Worm (Caenorhabditis elegans) whole organism, L4 larva: Measurements from ENCODE around the gene oat-1.
A peak's percentile ranks its signal among the peaks of the same experiment; 100 is the strongest.

Source experiments
- F26F4.8 ChIP-seq: fragments of 200-800 bp; sonication (Bioruptor generic); conservative IDR thresholded peaks from 2 replicates; pipeline ENCODE4 v1.3.6; 2022; ENCODE audit warnings: missing genetic modification characterization, missing compliant biosample characterization
- F37D6.2 ChIP-seq: sonication (generic microtip); optimal IDR thresholded peaks from 2 replicates; lab custom pipeline; 2016; ENCODE audit warnings: mild to moderate bottlenecking, missing genetic modification characterization, missing compliant biosample characterization
- F49E8.2 ChIP-seq: sonication (generic microtip); optimal IDR thresholded peaks from 2 replicates; lab custom pipeline; 2016; ENCODE audit warnings: missing compliant biosample characterization, mild to moderate bottlenecking, missing genetic modification characterization, borderline replicate concordance
- T20F7.1 ChIP-seq: fragments of 200-800 bp; sonication (Bioruptor generic); optimal IDR thresholded peaks from 2 replicates; lab custom pipeline; 2018; ENCODE audit warnings: mild to moderate bottlenecking, missing genetic modification characterization, missing compliant biosample characterization
- Y105C5A.15 ChIP-seq: fragments of 200-800 bp; sonication (Bioruptor generic); IDR thresholded peaks from 2 replicates; pipeline ENCODE4 v1.3.6; 2022; ENCODE audit warnings: missing genetic modification characterization, missing compliant biosample characterization
- Y75B8A.6 ChIP-seq: fragments of 200-800 bp; sonication (Bioruptor generic); IDR thresholded peaks from 2 replicates; pipeline ENCODE4 v1.3.6; 2022; ENCODE audit warnings: missing genetic modification reagents, missing genetic modification characterization, missing compliant biosample characterization
- aha-1 ChIP-seq: fragments of 150-350 bp; peaks from one replicate; lab custom pipeline; 2014; ENCODE audit warnings: missing biosample characterization, missing genetic modification characterization
- ceh-28 ChIP-seq: fragments of 150-350 bp; optimal IDR thresholded peaks from 2 replicates; lab custom pipeline; 2014; ENCODE audit warnings: missing biosample characterization, missing genetic modification reagents, missing genetic modification characterization
- ceh-32 ChIP-seq: sonication (generic microtip); optimal IDR thresholded peaks from 2 replicates; lab custom pipeline; 2016; ENCODE audit warnings: mild to moderate bottlenecking, missing genetic modification characterization, missing compliant biosample characterization; ENCODE audit not compliant: poor library complexity
- ceh-62 ChIP-seq: sonication (generic microtip); optimal IDR thresholded peaks from 2 replicates; lab custom pipeline; 2017; ENCODE audit warnings: missing biosample characterization, missing genetic modification characterization
- cey-2 ChIP-seq: sonication (generic microtip); optimal IDR thresholded peaks from 3 replicates; lab custom pipeline; 2017; ENCODE audit warnings: missing genetic modification characterization, mild to moderate bottlenecking, missing compliant biosample characterization, antibody characterized with exemption, borderline replicate concordance; ENCODE audit not compliant: insufficient read depth
- daf-12 ChIP-seq: fragments of 150-350 bp; optimal IDR thresholded peaks from 2 replicates; lab custom pipeline; 2014; ENCODE audit warnings: missing biosample characterization, missing genetic modification reagents, missing genetic modification characterization
- daf-16 ChIP-seq, 3 experiments: sonication (generic microtip); optimal IDR thresholded peaks; 2 replicates each; lab custom pipeline; 2016 to 2017; ENCODE audit warnings: missing genetic modification characterization in 3 of 3, missing genetic modification reagents in 3 of 3, mild to moderate bottlenecking in 2 of 3, missing compliant biosample characterization in 2 of 3, missing biosample characterization in 1 of 3, moderate library complexity in 1 of 3
- daf-19 ChIP-seq: fragments of 200-800 bp; sonication (Bioruptor generic); conservative IDR thresholded peaks from 2 replicates; pipeline ENCODE4 v1.3.6; 2022; ENCODE audit warnings: missing genetic modification characterization, missing compliant biosample characterization
- dmd-6 ChIP-seq: fragments of 200-800 bp; sonication (Bioruptor generic); IDR thresholded peaks from 2 replicates; pipeline ENCODE4 v1.3.6; 2022; ENCODE audit warnings: missing genetic modification reagents, missing genetic modification characterization, missing compliant biosample characterization
- dpl-1 ChIP-seq: fragments of 150-350 bp; optimal IDR thresholded peaks from 2 replicates; lab custom pipeline; 2014; ENCODE audit warnings: missing biosample characterization, missing genetic modification reagents, missing genetic modification characterization
- duxl-1 ChIP-seq: sonication (generic microtip); optimal IDR thresholded peaks from 2 replicates; lab custom pipeline; 2016; ENCODE audit warnings: mild to moderate bottlenecking, missing genetic modification characterization, moderate library complexity, missing compliant biosample characterization; ENCODE audit not compliant: poor library complexity
- dve-1 ChIP-seq: sonication (generic microtip); optimal IDR thresholded peaks from 2 replicates; lab custom pipeline; 2017; ENCODE audit warnings: antibody characterized with exemption, mild to moderate bottlenecking, missing genetic modification characterization, missing compliant biosample characterization; ENCODE audit not compliant: insufficient read depth
- hmg-1.1 ChIP-seq: fragments of 200-800 bp; sonication (Bioruptor generic); IDR thresholded peaks from 2 replicates; pipeline ENCODE4 v1.3.6; 2022; ENCODE audit warnings: missing genetic modification reagents, missing genetic modification characterization, missing compliant biosample characterization
- lin-1 ChIP-seq: fragments of 200-800 bp; sonication (Bioruptor generic); IDR thresholded peaks from 2 replicates; pipeline ENCODE4 v1.3.6; 2022; ENCODE audit warnings: missing genetic modification reagents, missing genetic modification characterization, missing compliant biosample characterization
- lin-15B ChIP-seq: fragments of 150-350 bp; sonication (generic microtip); optimal IDR thresholded peaks from 3 replicates; lab custom pipeline; 2014; ENCODE audit warnings: missing biosample characterization, missing genetic modification characterization
- lin-39 ChIP-seq: fragments of 150-350 bp; optimal IDR thresholded peaks from 2 replicates; lab custom pipeline; 2014; ENCODE audit warnings: missing biosample characterization, missing genetic modification reagents, missing genetic modification characterization
- madf-5 ChIP-seq, 2 experiments: fragments of 200-800 bp; sonication (Bioruptor generic); IDR thresholded peaks; 2 replicates each; pipeline ENCODE4 v1.3.6; 2022; ENCODE audit warnings: missing compliant biosample characterization in 2 of 2, missing genetic modification characterization in 2 of 2
- mep-1 ChIP-seq: fragments of 150-350 bp; sonication (generic microtip); optimal IDR thresholded peaks from 3 replicates; lab custom pipeline; 2014; ENCODE audit warnings: missing biosample characterization, missing genetic modification characterization
- mxl-2 ChIP-seq: fragments of 200-800 bp; sonication (Bioruptor generic); conservative IDR thresholded peaks from 2 replicates; pipeline ENCODE4 v1.3.6; 2022; ENCODE audit warnings: missing genetic modification reagents, missing genetic modification characterization, missing compliant biosample characterization
- nhr-102 ChIP-seq: sonication (generic microtip); optimal IDR thresholded peaks from 2 replicates; lab custom pipeline; 2016; ENCODE audit warnings: mild to moderate bottlenecking, missing genetic modification characterization, moderate library complexity, missing compliant biosample characterization
- nhr-111 ChIP-seq: fragments of 200-800 bp; sonication (Bioruptor generic); optimal IDR thresholded peaks from 2 replicates; lab custom pipeline; 2018; ENCODE audit warnings: mild to moderate bottlenecking, missing genetic modification characterization, missing compliant biosample characterization
- nhr-48 ChIP-seq: sonication (generic microtip); optimal IDR thresholded peaks from 2 replicates; lab custom pipeline; 2016; ENCODE audit warnings: mild to moderate bottlenecking, missing genetic modification characterization, missing compliant biosample characterization
- nhr-77 ChIP-seq: fragments of 150-350 bp; optimal IDR thresholded peaks from 2 replicates; lab custom pipeline; 2014; ENCODE audit warnings: missing biosample characterization, missing genetic modification characterization
- pha-4 ChIP-seq, 2 experiments: fragments of 150-350 bp in 1 of 2; fragments of 200-800 bp in 1 of 2; sonication (Bioruptor generic) in 1 of 2; IDR thresholded peaks in 1 of 2; optimal IDR thresholded peaks in 1 of 2; 2 replicates each; pipeline versions ENCODE4 v1.3.6 to Lab custom; 2014 to 2022; ENCODE audit warnings: missing genetic modification characterization in 2 of 2, missing genetic modification reagents in 2 of 2, missing biosample characterization in 1 of 2, missing compliant biosample characterization in 1 of 2
- pqm-1 ChIP-seq: sonication (generic microtip); optimal IDR thresholded peaks from 2 replicates; lab custom pipeline; 2017; ENCODE audit warnings: missing biosample characterization, missing genetic modification characterization
- saeg-2 ChIP-seq: fragments of 200-800 bp; sonication (Bioruptor generic); IDR thresholded peaks from 2 replicates; pipeline ENCODE4 v1.3.6; 2022; ENCODE audit warnings: missing genetic modification reagents, missing genetic modification characterization, missing compliant biosample characterization
- sdz-12 ChIP-seq: fragments of 200-800 bp; sonication (Bioruptor generic); optimal IDR thresholded peaks from 2 replicates; lab custom pipeline; 2018; ENCODE audit warnings: mild to moderate bottlenecking, missing genetic modification characterization, missing compliant biosample characterization
- set-16 ChIP-seq: fragments of 200-800 bp; sonication (Bioruptor generic); IDR thresholded peaks from 2 replicates; pipeline ENCODE4 v1.3.6; 2022; ENCODE audit warnings: missing genetic modification reagents, missing genetic modification characterization, missing compliant biosample characterization
- snpc-1.2 ChIP-seq: fragments of 200-800 bp; sonication (Bioruptor generic); IDR thresholded peaks from 2 replicates; pipeline ENCODE4 v1.3.6; 2022; ENCODE audit warnings: missing genetic modification reagents, missing genetic modification characterization, missing compliant biosample characterization
- snpc-4 ChIP-seq: fragments of 150-350 bp; optimal IDR thresholded peaks from 2 replicates; lab custom pipeline; 2014; ENCODE audit warnings: missing biosample characterization, missing genetic modification characterization
- spr-1 ChIP-seq: sonication (generic microtip); optimal IDR thresholded peaks from 2 replicates; lab custom pipeline; 2016; ENCODE audit warnings: mild to moderate bottlenecking, missing genetic modification characterization, missing compliant biosample characterization
- spr-3 ChIP-seq: fragments of 200-800 bp; sonication (Bioruptor generic); optimal IDR thresholded peaks from 2 replicates; lab custom pipeline; 2018; ENCODE audit warnings: mild to moderate bottlenecking, missing genetic modification characterization, missing compliant biosample characterization
- tag-97 ChIP-seq: fragments of 200-800 bp; sonication (Bioruptor generic); IDR thresholded peaks from 2 replicates; pipeline ENCODE4 v1.3.6; 2022; ENCODE audit warnings: missing genetic modification characterization, missing compliant biosample characterization
- vab-7 ChIP-seq: fragments of 200-800 bp; sonication (Bioruptor generic); IDR thresholded peaks from 2 replicates; pipeline ENCODE4 v1.3.6; 2022; ENCODE audit warnings: missing genetic modification reagents, missing genetic modification characterization, missing compliant biosample characterization
- zfp-3 ChIP-seq: fragments of 200-800 bp; sonication (Bioruptor generic); conservative IDR thresholded peaks from 2 replicates; pipeline ENCODE4 v1.3.6; 2022; ENCODE audit warnings: missing genetic modification reagents, missing genetic modification characterization, missing compliant biosample characterization
- zip-11 ChIP-seq: fragments of 200-800 bp; sonication (Bioruptor generic); IDR thresholded peaks from 2 replicates; pipeline ENCODE4 v1.3.6; 2022; ENCODE audit warnings: missing genetic modification characterization, missing compliant biosample characterization
- ztf-7 ChIP-seq: fragments of 150-350 bp; optimal IDR thresholded peaks from 2 replicates; lab custom pipeline; 2014; ENCODE audit warnings: missing biosample characterization, missing genetic modification characterization

oat-1 gene

DNA sequence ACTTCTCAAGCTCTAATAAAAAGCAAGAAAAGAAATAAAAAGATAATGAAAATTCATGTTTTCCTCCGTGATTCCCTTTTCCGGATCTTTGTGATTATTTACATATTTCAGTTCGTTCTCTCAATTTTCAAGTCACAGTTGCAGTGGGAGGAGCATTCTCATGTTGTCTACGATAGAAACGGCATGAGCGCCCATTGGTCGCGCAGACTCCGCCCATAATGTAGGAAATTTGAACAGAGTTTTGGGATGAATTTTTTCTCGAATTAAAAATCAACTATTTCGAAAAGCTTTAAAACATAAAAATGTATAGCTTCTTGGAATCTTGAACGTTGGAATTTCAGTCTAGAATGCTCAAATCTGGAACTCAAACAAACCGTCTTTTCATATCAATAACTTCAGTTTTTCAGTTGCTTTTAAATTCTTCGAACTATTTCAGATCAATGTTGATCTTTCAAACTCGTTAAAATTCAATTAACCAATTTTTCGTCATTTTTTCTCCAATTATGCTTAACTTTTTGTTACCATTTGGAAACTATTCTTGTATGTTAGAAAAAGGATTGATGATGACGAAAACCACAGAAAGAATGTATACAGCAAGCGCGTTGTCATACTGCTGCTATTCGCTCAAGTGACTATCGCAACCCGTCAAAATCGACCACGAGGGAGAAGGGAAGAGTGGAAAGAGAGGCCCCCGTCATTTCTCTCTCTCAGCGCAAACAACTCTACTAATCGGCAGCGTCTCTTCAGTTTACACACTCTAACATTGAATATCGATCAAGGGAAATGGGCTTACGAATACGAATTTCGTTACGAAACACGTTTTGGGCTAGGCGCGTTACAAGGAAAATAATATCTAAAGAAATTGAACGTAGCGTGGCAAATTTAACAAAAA lies 40.6 kb downstream of the oat-1 start (continued):
- peak in 1 of 2 experiments; percentile 53 for TF ChIP-seq daf-16 (GFP tag; optimal IDR thresholded peaks at IDR 0.05; lab: Kevin White, UChicago)
- TF ChIP-seq daf-16 (tag; optimal IDR thresholded peaks at IDR 0.05; lab: Kevin White, UChicago): peak; percentile 73
- TF ChIP-seq nhr-48 (tag; lab: Kevin White, UChicago): no peak
- TF ChIP-seq zip-11: 0 out of 2 replicates have a peak, but pooled peaks have one; percentile 15
- no peak for TF ChIP-seq daf-12 (tag; lab: Kevin White, UChicago)
- no peak for TF ChIP-seq tag-97 (GFP tag; lab: Robert Waterston, UW)
- TF ChIP-seq lin-1: peak; percentile 70
- peak; percentile 33 for TF ChIP-seq ceh-62 (tag; lab: Kevin White, UChicago)
- TF ChIP-seq nhr-111: peak; percentile 27
- peak; percentile 68 for TF ChIP-seq dmd-6 (GFP tag; lab: Robert Waterston, UW)
- peak; percentile 49 for TF ChIP-seq duxl-1 (tag; lab: Kevin White, UChicago)
- peak; percentile 81 for TF ChIP-seq ceh-28 (tag; lab: Kevin White, UChicago)
- 0 out of 2 replicates have a peak, but pooled peaks have one; percentile 17 for TF ChIP-seq Y75B8A.6 (GFP tag; lab: Robert Waterston, UW)
- peak; percentile 24; the same call in 1 of the 2 replicates for TF ChIP-seq snpc-1.2 (GFP tag; lab: Robert Waterston, UW)
- peak; percentile 58 for TF ChIP-seq mep-1 (tag; lab: Kevin White, UChicago)

- TF ChIP-seq spr-1 (peak; percentile 94), lin-1 (peak; percentile 74), zfp-3 (GFP tag; lab: Robert Waterston, UW) (peak; percentile 70; the same call in 1 of the 2 replicates), nhr-102 (tag; lab: Kevin White, UChicago) (peak; percentile 91), daf-16 (GFP tag; optimal IDR thresholded peaks at IDR 0.05; lab: Kevin White, UChicago) (peak; percentile 43 to 84), daf-16 (tag; optimal IDR thresholded peaks at IDR 0.05; lab: Kevin White, UChicago) (peak; percentile 89), pha-4 (GFP tag; IDR thresholded peaks at IDR 0.05; lab: Robert Waterston, UW) (peak; percentile 78), pha-4 (tag; optimal IDR thresholded peaks at IDR 0.05; lab: Kevin White, UChicago) (no peak), F26F4.8 (GFP tag; lab: Robert Waterston, UW) (no peak), F37D6.2 (tag; lab: Kevin White, UChicago) (peak; percentile 60), F49E8.2 (tag; lab: Kevin White, UChicago) (peak; percentile 96), ceh-32 (tag; lab: Kevin White, UChicago) (peak; percentile 44), set-16 (GFP tag; lab: Robert Waterston, UW) (no peak), vab-7 (GFP tag; lab: Robert Waterston, UW) (peak; percentile 52; the same call in 1 of the 2 replicates), sdz-12 (GFP tag; lab: Kevin White, UChicago) (no peak), tag-97 (GFP tag; lab: Robert Waterston, UW) (0 out of 2 replicates have a peak, but pooled peaks have one; percentile 21), dpl-1 (peak; percentile 55), daf-19 (no peak), aha-1 (tag; lab: Kevin White, UChicago) (peak; percentile 73), lin-15B (no peak), nhr-48 (tag; lab: Kevin White, UChicago) (peak; percentile 78), Y105C5A.15 (0 out of 2 replicates have a peak, but pooled peaks have one; percentile 52), mxl-2 (no peak), T20F7.1 (GFP tag; lab: Kevin White, UChicago) (peak; percentile 9), zip-11 (no peak), ztf-7 (tag; lab: Kevin White, UChicago) (peak; percentile 65), hmg-1.1 (GFP tag; lab: Robert Waterston, UW) (peak; percentile 89), pqm-1 (peak; percentile 34), spr-3 (GFP tag; lab: Kevin White, UChicago) (peak; percentile 73), saeg-2 (GFP tag; lab: Robert Waterston, UW) (peak; percentile 85; the same call in 1 of the 2 replicates), lin-39 (tag; lab: Kevin White, UChicago) (no peak), dve-1 (tag; lab: Kevin White, UChicago) (peak; percentile 79), snpc-4 (tag; lab: Kevin White, UChicago) (peak; percentile 94), daf-12 (tag; lab: Kevin White, UChicago) (no peak), snpc-1.2 (GFP tag; lab: Robert Waterston, UW) (peak; percentile 95), madf-5 (GFP tag; IDR thresholded peaks at IDR 0.05; lab: Robert Waterston, UW) (0 out of 4 replicates have a peak, but pooled peaks of 1 of the 2 experiments have one; percentile 31), duxl-1 (tag; lab: Kevin White, UChicago) (peak; percentile 80), nhr-77 (tag; lab: Kevin White, UChicago) (peak; percentile 47), cey-2 (no peak)
Observed at ce11 chrIV:8428492-8428891, 43.9 kb downstream of the oat-1 start.
